Worm (Caenorhabditis elegans) whole organism, L4/young adult: Measurements from ENCODE around the gene srj-32.

ENCODE experiments used
- W03F9.2 ChIP-seq: fragments of 150-350 bp; optimal IDR thresholded peaks from 2 replicates; lab custom pipeline; 2014; ENCODE audit warnings: missing biosample characterization, missing genetic modification characterization
- dao-5 ChIP-seq: sonication (generic microtip); optimal IDR thresholded peaks from 2 replicates; lab custom pipeline; 2016; ENCODE audit warnings: missing genotype, missing genetic modification characterization, moderate library complexity, missing compliant biosample characterization
- him-1 ChIP-seq: sonication (generic microtip); optimal IDR thresholded peaks from 2 replicates; lab custom pipeline; 2016; ENCODE audit warnings: missing genotype, missing genetic modification reagents, missing genetic modification characterization, missing compliant biosample characterization

ce11 chrV:7274992-7275391, 22.2 kb downstream of the srj-32 start, which contains the start of gene C13A2.10:
- TF ChIP-seq W03F9.2 (tag; lab: Kevin White, UChicago) (no peak), him-1 (tag; lab: Kevin White, UChicago) (no peak), dao-5 (tag; lab: Kevin White, UChicago) (no peak)
